Worm (Caenorhabditis elegans): ENCODE results near the gene rrsr-1.

rrsr-1 gene

ce11 chrV:14474099-14474498, 49.3 kb upstream of the rrsr-1 start, which contains the start of gene clec-56:
Gene clec-56, plus strand, starts transcription at chrV:14474399.
- no peak for TF ChIP-seq snpc-4 (tag; optimal IDR thresholded peaks at IDR 0.05)
- no peak for TF ChIP-seq nhr-77 (tag; optimal IDR thresholded peaks at IDR 0.05)
- no peak for TF ChIP-seq C34F6.9 (tag; optimal IDR thresholded peaks at IDR 0.05)
- no peak for TF ChIP-seq ztf-11 (tag; optimal IDR thresholded peaks at IDR 0.05)
- no peak for TF ChIP-seq peb-1 (tag; optimal IDR thresholded peaks at IDR 0.05)
- TF ChIP-seq nhr-10 (tag; optimal IDR thresholded peaks at IDR 0.05): no peak
- no peak for TF ChIP-seq lsy-2 (tag; optimal IDR thresholded peaks at IDR 0.05)
- TF ChIP-seq ama-1 (optimal IDR thresholded peaks at IDR 0.05): no peak
- no peak for TF ChIP-seq nhr-11 (tag; optimal IDR thresholded peaks at IDR 0.05)
- TF ChIP-seq nhr-21 (tag; optimal IDR thresholded peaks at IDR 0.05): no peak
- no peak for TF ChIP-seq sem-4 (tag; optimal IDR thresholded peaks at IDR 0.05)
- TF ChIP-seq blmp-1 (tag; optimal IDR thresholded peaks at IDR 0.05; ENCODE audit: insufficient read depth): no peak
- TF ChIP-seq elt-1 (tag; optimal IDR thresholded peaks at IDR 0.05): no peak
- no peak for TF ChIP-seq fos-1 (tag; optimal IDR thresholded peaks at IDR 0.05)
- no peak for TF ChIP-seq dmd-4 (tag; optimal IDR thresholded peaks at IDR 0.05)

DNA sequence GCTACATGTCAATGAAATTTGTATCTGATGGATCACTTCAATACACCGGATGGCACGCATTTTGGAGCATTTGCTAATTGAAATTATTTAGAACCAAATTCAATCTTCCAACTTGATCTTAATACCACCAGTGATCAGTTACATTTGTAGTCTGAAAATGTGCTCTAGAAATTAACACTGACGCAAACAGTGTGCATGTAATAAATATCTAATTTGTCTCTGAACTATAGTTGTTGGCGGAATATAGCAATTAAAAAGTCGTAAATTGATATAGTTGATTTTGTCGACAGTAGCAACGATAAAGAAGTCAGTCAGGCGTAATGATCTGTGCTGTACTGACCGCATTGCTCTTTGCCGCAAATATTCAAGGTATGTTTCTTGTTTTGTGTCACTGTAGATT, 47.4 kb upstream of the rrsr-1 start, which contains the start of gene clec-227:
TSS of gene clec-227 (plus strand) at position 301 of the 400 bp plus-strand sequence.
- TF ChIP-seq ztf-1 (GFP tag; conservative IDR thresholded peaks at IDR 0.05) (no peak), ama-1 (optimal IDR thresholded peaks at IDR 0.05) (no peak), R02D3.7 (tag; optimal IDR thresholded peaks at IDR 0.05) (no peak), sem-4 (tag; optimal IDR thresholded peaks at IDR 0.05) (no peak), peb-1 (tag; optimal IDR thresholded peaks at IDR 0.05) (no peak), skn-1 (tag; optimal IDR thresholded peaks at IDR 0.05) (no peak), Y55F3AM.14 (GFP tag; optimal IDR thresholded peaks at IDR 0.05) (no peak), nhr-6 (tag; optimal IDR thresholded peaks at IDR 0.05) (no peak), lin-39 (tag; optimal IDR thresholded peaks at IDR 0.05) (no peak), aly-2 (tag; optimal IDR thresholded peaks at IDR 0.05) (no peak), mbf-1 (tag; optimal IDR thresholded peaks at IDR 0.05) (no peak), nhr-10 (tag; optimal IDR thresholded peaks at IDR 0.05) (no peak)

DNA sequence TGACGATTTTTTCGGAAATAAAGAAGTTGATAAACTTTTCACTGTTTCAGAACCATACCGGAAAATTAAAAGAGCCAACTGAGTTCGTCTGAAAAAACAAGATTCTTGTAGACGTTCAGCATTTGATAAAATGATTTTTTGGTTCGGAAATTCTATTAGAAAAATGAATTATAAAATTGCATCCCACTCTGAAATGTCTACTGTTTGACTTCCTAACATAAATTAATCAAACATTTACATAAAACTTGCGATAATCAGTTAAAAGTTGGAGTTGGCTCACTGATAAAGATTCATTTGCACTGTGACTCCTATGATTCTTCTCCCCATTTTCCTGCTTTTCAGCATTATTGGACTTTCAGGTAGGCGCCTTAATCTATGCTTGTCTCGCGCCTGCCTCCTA, 44.1 kb upstream of the rrsr-1 start, which contains the start of gene clec-57:
TSS of gene clec-57 (plus strand) at position 301 of the 400 bp plus-strand sequence.
- TF ChIP-seq skn-1 (tag; optimal IDR thresholded peaks at IDR 0.05) (no peak), fos-1 (tag; optimal IDR thresholded peaks at IDR 0.05) (no peak), unc-55 (GFP tag; optimal IDR thresholded peaks at IDR 0.05) (no peak)

- TF ChIP-seq lin-13 (GFP tag; optimal IDR thresholded peaks at IDR 0.05) (peak; percentile 19), blmp-1 (tag; optimal IDR thresholded peaks at IDR 0.05; ENCODE audit: insufficient read depth) (no peak), F13H6.1 (tag; optimal IDR thresholded peaks at IDR 0.05) (peak; percentile 3), ztf-4 (tag; optimal IDR thresholded peaks at IDR 0.05) (no peak), lin-39 (tag; optimal IDR thresholded peaks at IDR 0.05) (no peak), gmeb-1 (tag; optimal IDR thresholded peaks at IDR 0.05) (no peak), ztf-1 (GFP tag; conservative IDR thresholded peaks at IDR 0.05) (no peak), nhr-11 (tag; optimal IDR thresholded peaks at IDR 0.05) (no peak), nhr-25 (tag; optimal IDR thresholded peaks at IDR 0.05) (no peak), dmd-4 (tag; optimal IDR thresholded peaks at IDR 0.05) (no peak), lsy-2 (tag; optimal IDR thresholded peaks at IDR 0.05) (no peak), nhr-23 (tag; optimal IDR thresholded peaks at IDR 0.05) (no peak), peb-1 (tag; optimal IDR thresholded peaks at IDR 0.05) (no peak), sem-4 (tag; optimal IDR thresholded peaks at IDR 0.05) (no peak), crh-2 (tag; optimal IDR thresholded peaks at IDR 0.05) (peak; percentile 40), snpc-4 (tag; optimal IDR thresholded peaks at IDR 0.05) (peak; percentile 96), nhr-129 (tag; optimal IDR thresholded peaks at IDR 0.05) (peak; percentile 16), ztf-11 (tag; optimal IDR thresholded peaks at IDR 0.05) (no peak), elt-1 (tag; optimal IDR thresholded peaks at IDR 0.05) (no peak), nhr-6 (tag; optimal IDR thresholded peaks at IDR 0.05) (no peak), sma-9 (GFP tag; optimal IDR thresholded peaks at IDR 0.05) (peak; percentile 73), sma-9 (tag; optimal IDR thresholded peaks at IDR 0.05) (no peak), zag-1 (tag; optimal IDR thresholded peaks at IDR 0.05) (peak; percentile 16), unc-62 (GFP tag; optimal IDR thresholded peaks at IDR 0.05) (no peak), mab-5 (tag; optimal IDR thresholded peaks at IDR 0.05) (no peak), Y55F3AM.14 (GFP tag; optimal IDR thresholded peaks at IDR 0.05) (no peak), unc-55 (GFP tag; optimal IDR thresholded peaks at IDR 0.05) (no peak), elt-3 (tag; optimal IDR thresholded peaks at IDR 0.05) (no peak), mbf-1 (tag; optimal IDR thresholded peaks at IDR 0.05) (no peak), nhr-21 (tag; optimal IDR thresholded peaks at IDR 0.05) (peak; percentile 59), egl-27 (tag; optimal IDR thresholded peaks at IDR 0.05) (peak; percentile 20), unc-39 (tag; optimal IDR thresholded peaks at IDR 0.05) (no peak), nhr-237 (tag; optimal IDR thresholded peaks at IDR 0.05) (no peak), C34F6.9 (tag; optimal IDR thresholded peaks at IDR 0.05) (peak; percentile 5), R02D3.7 (tag; optimal IDR thresholded peaks at IDR 0.05) (no peak), mdl-1 (tag; optimal IDR thresholded peaks at IDR 0.05) (no peak), nhr-10 (tag; optimal IDR thresholded peaks at IDR 0.05) (no peak), aly-2 (tag; optimal IDR thresholded peaks at IDR 0.05) (no peak), ceh-82 (tag; optimal IDR thresholded peaks at IDR 0.05) (no peak), ama-1 (optimal IDR thresholded peaks at IDR 0.05) (peak; percentile 7), skn-1 (tag; optimal IDR thresholded peaks at IDR 0.05) (no peak)
Observed at ce11 chrV:14468196-14468874, 43.5 kb upstream of the rrsr-1 start, which contains the start of gene srz-97. Gene srz-97, minus strand, starts transcription at chrV:14468246.

Measured in whole organism, L2 larva.